Worm (Caenorhabditis elegans) whole organism, L1 larva: ENCODE data around the gene CD4.11.
"Not testable (repeated sequence)": the region's sequence is repeated elsewhere in the genome, so short reads cannot be mapped to it uniquely, and the experiment has no call there.

ENCODE experiments used
- C04F5.9 ChIP-seq: sonication (generic microtip); optimal IDR thresholded peaks from 2 replicates; lab custom pipeline; 2016; ENCODE audit warnings: missing genetic modification characterization, missing compliant biosample characterization
- Y116A8C.19 ChIP-seq: sonication (generic microtip); optimal IDR thresholded peaks from 2 replicates; lab custom pipeline; 2016; ENCODE audit warnings: missing compliant biosample characterization, missing genetic modification characterization, borderline replicate concordance
- aha-1 ChIP-seq: fragments of 150-350 bp; optimal IDR thresholded peaks from 2 replicates; lab custom pipeline; 2014; ENCODE audit warnings: missing biosample characterization, missing genetic modification characterization
- ama-1 ChIP-seq: fragments of 150-350 bp; optimal IDR thresholded peaks from 2 replicates; lab custom pipeline; 2014
- ceh-63 ChIP-seq: fragments of 200-800 bp; sonication (Bioruptor generic); optimal IDR thresholded peaks from 2 replicates; lab custom pipeline; 2018; ENCODE audit warnings: mild to moderate bottlenecking, missing genetic modification characterization, missing compliant biosample characterization
- ceh-8 ChIP-seq: fragments of 200-800 bp; sonication (Bioruptor generic); optimal IDR thresholded peaks from 2 replicates; lab custom pipeline; 2018; ENCODE audit warnings: mild to moderate bottlenecking, missing genetic modification characterization, moderate library complexity, missing compliant biosample characterization
- dpl-1 ChIP-seq, 3 experiments: fragments of 150-350 bp in 2 of 3; sonication (generic microtip) in 1 of 3; optimal IDR thresholded peaks; 2 replicates each; lab custom pipeline; 2014 to 2017; ENCODE audit warnings: missing biosample characterization in 3 of 3, missing genetic modification characterization in 3 of 3, missing genetic modification reagents in 3 of 3
- efl-1 ChIP-seq, 4 experiments: fragments of 150-350 bp; optimal IDR thresholded peaks in 3 of 4; peaks in 1 of 4; 1 replicate in 1 of 4; 2 replicates in 3 of 4; lab custom pipeline; 2014; ENCODE audit warnings: missing biosample characterization in 2 of 4, missing genetic modification characterization in 2 of 4, missing genetic modification reagents in 2 of 4
- efl-3 ChIP-seq: fragments of 200-800 bp; sonication (Bioruptor generic); optimal IDR thresholded peaks from 2 replicates; lab custom pipeline; 2018; ENCODE audit warnings: mild to moderate bottlenecking, missing genetic modification characterization, missing compliant biosample characterization
- egl-13 ChIP-seq: sonication (generic microtip); optimal IDR thresholded peaks from 2 replicates; lab custom pipeline; 2016; ENCODE audit warnings: missing genotype, missing genetic modification reagents, missing genetic modification characterization, missing compliant biosample characterization
- egl-27 ChIP-seq, 2 experiments: fragments of 150-350 bp in 1 of 2; sonication (generic microtip); optimal IDR thresholded peaks; 3 replicates each; lab custom pipeline; 2017 to 2018; ENCODE audit warnings: missing biosample characterization in 2 of 2, missing genetic modification characterization in 2 of 2, missing genetic modification reagents in 2 of 2
- elt-2 ChIP-seq: sonication (generic microtip); optimal IDR thresholded peaks from 2 replicates; lab custom pipeline; 2016; ENCODE audit warnings: missing genetic modification characterization, mild to moderate bottlenecking, inconsistent platforms, missing compliant biosample characterization, missing genetic modification reagents
- elt-3 ChIP-seq, 6 experiments: fragments of 150-350 bp in 1 of 6; sonication (generic microtip); optimal IDR thresholded peaks; 2 replicates each; lab custom pipeline; 2017 to 2018; ENCODE audit warnings: missing biosample characterization in 6 of 6, missing genetic modification characterization in 6 of 6, inconsistent platforms in 1 of 6
- hlh-4 ChIP-seq: sonication (generic microtip); optimal IDR thresholded peaks from 2 replicates; lab custom pipeline; 2016; ENCODE audit warnings: mild to moderate bottlenecking, missing genetic modification characterization, missing compliant biosample characterization
- jun-1 ChIP-seq: fragments of 150-350 bp; optimal IDR thresholded peaks from 2 replicates; lab custom pipeline; 2014; ENCODE audit warnings: missing biosample characterization, missing genetic modification reagents, missing genetic modification characterization
- lir-3 ChIP-seq: sonication (generic microtip); optimal IDR thresholded peaks from 2 replicates; lab custom pipeline; 2016; ENCODE audit warnings: mild to moderate bottlenecking, missing genetic modification characterization, moderate library complexity, missing compliant biosample characterization; ENCODE audit not compliant: poor library complexity
- lsy-2 ChIP-seq, 2 experiments: fragments of 150-350 bp; optimal IDR thresholded peaks; 2 replicates each; lab custom pipeline; 2014; ENCODE audit warnings: missing biosample characterization in 2 of 2, missing genetic modification characterization in 2 of 2
- nhr-11 ChIP-seq: fragments of 150-350 bp; optimal IDR thresholded peaks from 2 replicates; lab custom pipeline; 2014; ENCODE audit warnings: missing biosample characterization, missing genetic modification characterization
- nhr-12 ChIP-seq: sonication (generic microtip); optimal IDR thresholded peaks from 2 replicates; lab custom pipeline; 2017; ENCODE audit warnings: missing biosample characterization, missing genetic modification characterization
- nhr-20 ChIP-seq: sonication (generic microtip); optimal IDR thresholded peaks from 2 replicates; lab custom pipeline; 2016; ENCODE audit warnings: mild to moderate bottlenecking, missing genetic modification characterization, missing compliant biosample characterization
- nhr-237 ChIP-seq: fragments of 150-350 bp; optimal IDR thresholded peaks from 2 replicates; lab custom pipeline; 2014; ENCODE audit warnings: missing biosample characterization, missing genetic modification characterization
- nhr-28 ChIP-seq: fragments of 150-350 bp; optimal IDR thresholded peaks from 2 replicates; lab custom pipeline; 2014; ENCODE audit warnings: missing biosample characterization, missing genetic modification characterization
- nhr-71 ChIP-seq: sonication (generic microtip); optimal IDR thresholded peaks from 2 replicates; lab custom pipeline; 2016; ENCODE audit warnings: mild to moderate bottlenecking, missing genetic modification characterization, moderate library complexity, missing compliant biosample characterization
- rnt-1 ChIP-seq: sonication (generic microtip); optimal IDR thresholded peaks from 2 replicates; lab custom pipeline; 2016; ENCODE audit warnings: mild to moderate bottlenecking, missing genetic modification characterization, moderate library complexity, missing compliant biosample characterization
- sptf-1 ChIP-seq: fragments of 150-350 bp; optimal IDR thresholded peaks from 2 replicates; lab custom pipeline; 2014; ENCODE audit warnings: missing biosample characterization, missing genetic modification characterization
- swsn-7 ChIP-seq: sonication (generic microtip); optimal IDR thresholded peaks from 2 replicates; lab custom pipeline; 2016; ENCODE audit warnings: missing genetic modification characterization, missing compliant biosample characterization
- unc-86 ChIP-seq: sonication (generic microtip); optimal IDR thresholded peaks from 2 replicates; lab custom pipeline; 2016; ENCODE audit warnings: missing genetic modification characterization, missing compliant biosample characterization
- unc-98 ChIP-seq: fragments of 200-800 bp; sonication (Bioruptor generic); IDR thresholded peaks from 2 replicates; pipeline ENCODE4 v1.3.6; 2022; ENCODE audit warnings: missing genetic modification characterization, missing compliant biosample characterization
- vab-15 ChIP-seq: sonication (generic microtip); optimal IDR thresholded peaks from 2 replicates; lab custom pipeline; 2017; ENCODE audit warnings: missing genotype, mild to moderate bottlenecking, missing genetic modification characterization, missing compliant biosample characterization
- xbp-1 ChIP-seq: sonication (generic microtip); optimal IDR thresholded peaks from 2 replicates; lab custom pipeline; 2016; ENCODE audit warnings: missing genetic modification characterization, missing compliant biosample characterization
- zag-1 ChIP-seq: fragments of 150-350 bp; optimal IDR thresholded peaks from 2 replicates; lab custom pipeline; 2014; ENCODE audit warnings: missing biosample characterization, missing genetic modification characterization
- zip-4 ChIP-seq: fragments of 200-800 bp; sonication (Bioruptor generic); optimal IDR thresholded peaks from 2 replicates; lab custom pipeline; 2018; ENCODE audit warnings: mild to moderate bottlenecking, missing genetic modification characterization, moderate library complexity, missing compliant biosample characterization

Gene CD4.11

DNA sequence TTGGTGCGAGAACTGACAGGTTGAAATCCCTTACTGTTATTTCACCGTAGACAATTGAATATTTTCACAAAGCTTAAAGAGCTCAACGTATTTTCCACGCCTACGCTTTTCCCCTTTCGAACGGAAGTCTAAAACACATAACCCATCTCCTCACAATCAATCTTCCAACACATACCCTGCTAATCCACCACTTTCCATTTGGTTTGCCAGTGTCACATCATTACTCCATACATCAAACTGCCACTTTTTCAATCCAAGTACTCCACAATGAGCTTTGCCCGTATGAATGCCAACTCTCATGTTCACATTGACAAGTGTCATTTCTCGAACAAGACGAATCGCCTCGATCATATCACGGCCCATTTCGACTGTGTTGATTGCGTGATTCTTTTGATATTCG, 43.1 kb downstream of the CD4.11 start:
- TF ChIP-seq rnt-1, result no peak
- TF ChIP-seq egl-13 (tag; lab: Kevin White, UChicago), result no peak
- TF ChIP-seq, all 84 proteins: peak for 0

- TF ChIP-seq swsn-7 (tag; lab: Kevin White, UChicago) (no peak), Y116A8C.19 (tag; lab: Kevin White, UChicago) (no peak), jun-1 (tag; lab: Kevin White, UChicago) (no peak), ceh-8 (GFP tag; lab: Kevin White, UChicago) (no peak), lir-3 (tag; lab: Kevin White, UChicago) (no peak), zip-4 (GFP tag; lab: Kevin White, UChicago) (no peak), nhr-237 (no peak), lsy-2 (tag; optimal IDR thresholded peaks at IDR 0.05; lab: Kevin White, UChicago) (no peak), efl-3 (no peak), sptf-1 (tag; lab: Kevin White, UChicago) (no peak), nhr-20 (no peak), aha-1 (no peak), hlh-4 (tag; lab: Kevin White, UChicago) (no peak), nhr-28 (no peak), ama-1 (lab: Kevin White, UChicago) (no peak), vab-15 (no peak)
These were observed 45.9 kb downstream of the CD4.11 start, which contains the start of gene acy-4 for ce11 chrV:5630792-5631191. Gene acy-4, minus strand, starts transcription at chrV:5630892.

DNA sequence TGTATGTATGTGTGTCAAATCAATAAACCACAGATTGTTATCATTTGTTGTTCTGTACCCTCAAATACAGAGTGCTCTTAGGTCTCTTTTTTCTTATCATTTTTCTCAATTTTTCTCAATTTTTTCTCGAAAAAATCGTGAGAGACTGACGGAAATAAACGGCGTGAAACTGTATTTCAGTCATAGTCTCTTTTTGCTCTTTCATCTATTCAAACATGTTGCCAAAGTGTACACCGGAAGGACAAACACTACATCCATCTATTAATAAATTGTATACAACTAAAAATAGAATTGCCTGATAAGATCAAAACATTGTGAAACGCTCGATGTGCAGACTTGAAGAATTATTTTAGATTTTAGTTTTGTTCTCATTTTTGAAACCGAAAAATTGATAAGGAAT, 49.5 kb downstream of the CD4.11 start:
- TF ChIP-seq dpl-1 (GFP tag; optimal IDR thresholded peaks at IDR 0.05; lab: Kevin White, UChicago) (no peak), nhr-12 (tag; lab: Kevin White, UChicago) (no peak), ceh-63 (GFP tag; lab: Kevin White, UChicago) (no peak), nhr-71 (tag; lab: Kevin White, UChicago) (no peak), elt-2 (tag; lab: Kevin White, UChicago) (peak; percentile 57), xbp-1 (no peak), unc-86 (tag; lab: Kevin White, UChicago) (no peak), C04F5.9 (tag; lab: Kevin White, UChicago) (no peak), unc-98 (GFP tag; lab: Robert Waterston, UW) (no peak), nhr-11 (tag; lab: Kevin White, UChicago) (no peak), efl-1 (optimal IDR thresholded peaks at IDR 0.05; lab: Kevin White, UChicago) (no peak), efl-1 (GFP tag; optimal IDR thresholded peaks at IDR 0.05 in 1 of 2; lab: Kevin White, UChicago) (peak in 1 of 2 experiments; percentile 80), zag-1 (tag; lab: Kevin White, UChicago) (no peak), egl-27 (tag; optimal IDR thresholded peaks at IDR 0.05; lab: Kevin White, UChicago) (no peak), elt-3 (tag; optimal IDR thresholded peaks at IDR 0.05; lab: Kevin White, UChicago) (no peak)

DNA sequence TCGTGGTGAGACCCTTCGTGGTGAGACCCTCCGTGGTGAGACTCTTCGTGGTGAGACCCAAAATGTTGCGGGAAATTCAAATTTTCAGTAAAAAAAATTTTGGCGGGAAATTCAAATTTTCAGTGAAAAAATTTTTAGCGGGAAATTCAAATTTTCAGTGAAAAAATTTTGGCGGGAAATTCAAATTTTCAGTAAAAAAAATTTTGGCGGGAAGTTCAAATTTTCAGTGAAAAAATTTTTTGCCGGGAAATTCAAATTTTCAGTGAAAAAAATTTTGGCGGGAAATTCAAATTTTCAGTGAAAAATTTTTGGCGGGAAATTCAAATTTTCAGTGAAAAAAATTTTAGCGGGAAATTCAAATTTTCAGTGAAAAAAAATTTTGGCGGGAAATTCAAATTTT, 55.1 kb downstream of the CD4.11 start:
- not testable (repeated sequence) for TF ChIP-seq efl-1 (optimal IDR thresholded peaks at IDR 0.05; lab: Kevin White, UChicago)
- TF ChIP-seq efl-1 (GFP tag; optimal IDR thresholded peaks at IDR 0.05 in 1 of 2; lab: Kevin White, UChicago) (peak; percentile 34 to 62), unc-98 (GFP tag; lab: Robert Waterston, UW) (peak; percentile 15; the same call in 1 of the 2 replicates)
